Fruit fly (Drosophila melanogaster) whole organism, embryonic: ENCODE results near the gene Vm32E.

Experiments used
- Awh ChIP-seq: fragments of 200-800 bp; sonication (Bioruptor generic); IDR thresholded peaks from 2 replicates; pipeline ENCODE4, ENCODE4 v1.3.6; 2022; ENCODE audit warnings: missing biosample characterization, missing genetic modification characterization
- BtbVII ChIP-seq: fragments of 200-800 bp; sonication (Bioruptor generic); optimal IDR thresholded peaks from 3 replicates; lab custom pipeline; 2017; ENCODE audit warnings: missing biosample characterization, mild to moderate bottlenecking, missing genetic modification characterization
- CG11504 ChIP-seq: fragments of 200-800 bp; sonication (Bioruptor generic); optimal IDR thresholded peaks from 3 replicates; lab custom pipeline; 2019; ENCODE audit warnings: missing biosample characterization, mild to moderate bottlenecking, missing genetic modification characterization, moderate library complexity
- CG13424 ChIP-seq: fragments of 200-800 bp; sonication (Bioruptor generic); optimal IDR thresholded peaks from 2 replicates; lab custom pipeline; 2019; ENCODE audit warnings: missing biosample characterization, mild to moderate bottlenecking, missing genetic modification characterization, moderate library complexity
- CG13775 ChIP-seq: fragments of 200-800 bp; sonication (Bioruptor generic); optimal IDR thresholded peaks from 3 replicates; lab custom pipeline; 2017; ENCODE audit warnings: missing biosample characterization, mild to moderate bottlenecking, missing genetic modification characterization
- CG15601 ChIP-seq: fragments of 200-800 bp; sonication (Bioruptor generic); optimal IDR thresholded peaks from 3 replicates; lab custom pipeline; 2019; ENCODE audit warnings: missing biosample characterization, mild to moderate bottlenecking, missing genetic modification characterization, moderate library complexity
- CG16813 ChIP-seq: fragments of 200-800 bp; sonication (Bioruptor generic); IDR thresholded peaks from 3 replicates; pipeline ENCODE4 v1.3.6; 2022; ENCODE audit warnings: missing biosample characterization, missing genetic modification characterization; ENCODE audit not compliant: partially characterized antibody
- CG1832 ChIP-seq: fragments of 200-800 bp; sonication (Bioruptor generic); optimal IDR thresholded peaks from 2 replicates; lab custom pipeline; 2017; ENCODE audit warnings: missing biosample characterization, mild to moderate bottlenecking, missing genetic modification characterization, inconsistent platforms
- CG18476 ChIP-seq: fragments of 200-800 bp; sonication (Bioruptor generic); optimal IDR thresholded peaks from 2 replicates; lab custom pipeline; 2016; ENCODE audit warnings: missing biosample characterization, mild to moderate bottlenecking, missing genetic modification characterization
- CG2199 ChIP-seq: fragments of 200-800 bp; sonication (Bioruptor generic); IDR thresholded peaks from 3 replicates; pipeline ENCODE4 v1.3.6; 2022; ENCODE audit warnings: missing biosample characterization, missing genetic modification characterization
- CG31441 ChIP-seq: fragments of 200-800 bp; sonication (Bioruptor generic); IDR thresholded peaks from 2 replicates; pipeline ENCODE4 v1.3.6; 2022; ENCODE audit warnings: missing biosample characterization, missing genetic modification characterization
- CG32532 ChIP-seq: fragments of 200-800 bp; sonication (Bioruptor generic); IDR thresholded peaks from 2 replicates; pipeline ENCODE4 v1.3.6; 2022; ENCODE audit warnings: missing biosample characterization, missing genetic modification characterization
- CG32767 ChIP-seq: fragments of 200-800 bp; sonication (Bioruptor generic); IDR thresholded peaks from 2 replicates; pipeline ENCODE4 v1.3.6; 2022; ENCODE audit warnings: missing biosample characterization, missing genetic modification characterization
- CG3281 ChIP-seq: fragments of 200-800 bp; sonication (Bioruptor generic); optimal IDR thresholded peaks from 3 replicates; lab custom pipeline; 2017; ENCODE audit warnings: missing biosample characterization, mild to moderate bottlenecking, missing genetic modification characterization
- CG4707 ChIP-seq: fragments of 200-800 bp; sonication (Bioruptor generic); optimal IDR thresholded peaks from 2 replicates; lab custom pipeline; 2018; ENCODE audit warnings: missing biosample characterization, mild to moderate bottlenecking, missing genetic modification characterization, moderate library complexity
- CG4854 ChIP-seq: fragments of 200-800 bp; sonication (Bioruptor generic); optimal IDR thresholded peaks from 2 replicates; lab custom pipeline; 2016; ENCODE audit warnings: missing biosample characterization, missing genetic modification characterization, inconsistent platforms
- CG7745 ChIP-seq: fragments of 200-800 bp; sonication (Bioruptor generic); optimal IDR thresholded peaks from 2 replicates; lab custom pipeline; 2018; ENCODE audit warnings: missing biosample characterization, mild to moderate bottlenecking, missing genetic modification characterization, moderate library complexity
- CG8281 ChIP-seq: fragments of 200-800 bp; sonication (Bioruptor generic); optimal IDR thresholded peaks from 2 replicates; lab custom pipeline; 2018; ENCODE audit warnings: missing biosample characterization, mild to moderate bottlenecking, missing genetic modification characterization, moderate library complexity
- CG9437 ChIP-seq: fragments of 200-800 bp; sonication (Bioruptor generic); optimal IDR thresholded peaks from 2 replicates; lab custom pipeline; 2018; ENCODE audit warnings: missing biosample characterization, mild to moderate bottlenecking, missing genetic modification characterization
- Chrac-16 ChIP-seq: fragments of 200-800 bp; sonication (Bioruptor generic); optimal IDR thresholded peaks from 3 replicates; lab custom pipeline; 2016; ENCODE audit warnings: missing biosample characterization, missing genetic modification characterization
- CkIIα-i1 ChIP-seq: fragments of 200-800 bp; sonication (Bioruptor generic); IDR thresholded peaks from 2 replicates; pipeline ENCODE4 v1.3.6; 2022; ENCODE audit warnings: missing biosample characterization, missing genetic modification characterization
- CoRest ChIP-seq: fragments of 200-800 bp; sonication (Bioruptor generic); optimal IDR thresholded peaks from 3 replicates; lab custom pipeline; 2018; ENCODE audit warnings: missing biosample characterization, mild to moderate bottlenecking, missing genetic modification characterization, moderate library complexity
- E2f1 ChIP-seq: fragments of 200-800 bp; sonication (Bioruptor generic); IDR thresholded peaks from 2 replicates; pipeline ENCODE4 v1.3.6; 2022; ENCODE audit warnings: missing biosample characterization, missing genetic modification characterization
- Hr78 ChIP-seq, 2 experiments: fragments of 200-800 bp in 1 of 2; fragments of >200 bp in 1 of 2; sonication (Bioruptor generic) in 1 of 2; optimal IDR thresholded peaks; 2 replicates each; lab custom pipeline; 2017 to 2019; ENCODE audit warnings: missing biosample characterization in 2 of 2, missing genetic modification characterization in 2 of 2, mild to moderate bottlenecking in 1 of 2, moderate library complexity in 1 of 2
- Jarid2 ChIP-seq: fragments of 200-800 bp; sonication (Bioruptor generic); optimal IDR thresholded peaks from 3 replicates; lab custom pipeline; 2017; ENCODE audit warnings: mild to moderate bottlenecking, missing biosample characterization, missing genetic modification reagents, missing genetic modification characterization
- Kr ChIP-seq: fragments of 200-800 bp; sonication (Bioruptor generic); optimal IDR thresholded peaks from 2 replicates; lab custom pipeline; 2017; ENCODE audit warnings: missing biosample characterization, mild to moderate bottlenecking, missing genetic modification characterization
- Mrtf ChIP-seq: fragments of 200-800 bp; sonication (Bioruptor generic); IDR thresholded peaks from 3 replicates; pipeline ENCODE4 v1.3.6; 2022; ENCODE audit warnings: missing biosample characterization, missing genetic modification characterization
- NC2β ChIP-seq: fragments of 200-800 bp; sonication (Bioruptor generic); optimal IDR thresholded peaks from 2 replicates; lab custom pipeline; 2016; ENCODE audit warnings: missing biosample characterization, missing genetic modification characterization
- Side ChIP-seq: fragments of 200-800 bp; sonication (Bioruptor generic); optimal IDR thresholded peaks from 2 replicates; lab custom pipeline; 2016; ENCODE audit warnings: missing biosample characterization, missing genetic modification characterization
- Sin3A ChIP-seq: fragments of >200 bp; optimal IDR thresholded peaks from 2 replicates; lab custom pipeline; 2018
- bbx ChIP-seq: fragments of 200-800 bp; sonication (Bioruptor generic); IDR thresholded peaks from 2 replicates; pipeline ENCODE4 v1.3.6; 2022; ENCODE audit warnings: missing biosample characterization, missing genetic modification characterization; ENCODE audit not compliant: partially characterized antibody
- bowl ChIP-seq: fragments of 200-800 bp; sonication (Bioruptor generic); IDR thresholded peaks from 2 replicates; pipeline ENCODE4 v1.3.6; 2022; ENCODE audit warnings: missing biosample characterization, missing genetic modification characterization
- chif ChIP-seq, 2 experiments: fragments of 200-800 bp; sonication (Bioruptor generic); optimal IDR thresholded peaks; 3 replicates each; lab custom pipeline; 2016; ENCODE audit warnings: missing biosample characterization in 2 of 2, missing genetic modification characterization in 2 of 2
- chinmo ChIP-seq: fragments of 200-800 bp; sonication (Bioruptor generic); IDR thresholded peaks from 4 replicates; pipeline ENCODE4 v1.3.6; 2022; ENCODE audit warnings: missing biosample characterization, missing genetic modification characterization; ENCODE audit not compliant: partially characterized antibody
- chm ChIP-seq: fragments of 200-800 bp; sonication (Bioruptor generic); IDR thresholded peaks from 2 replicates; pipeline ENCODE4 v1.3.6; 2022; ENCODE audit warnings: missing biosample characterization, missing genetic modification characterization
- ci ChIP-seq: fragments of 200-800 bp; sonication (Bioruptor generic); IDR thresholded peaks from 3 replicates; pipeline ENCODE4 v1.3.6; 2022; ENCODE audit warnings: missing biosample characterization, missing genetic modification characterization
- dm ChIP-seq: fragments of 200-800 bp; sonication (Bioruptor generic); optimal IDR thresholded peaks from 3 replicates; lab custom pipeline; 2016; ENCODE audit warnings: missing biosample characterization, missing genetic modification characterization
- dmrt99B ChIP-seq: fragments of 200-800 bp; sonication (Bioruptor generic); optimal IDR thresholded peaks from 2 replicates; lab custom pipeline; 2018; ENCODE audit warnings: missing biosample characterization, mild to moderate bottlenecking, missing genetic modification characterization, moderate library complexity
- esg ChIP-seq: fragments of 200-800 bp; sonication (Bioruptor generic); conservative IDR thresholded peaks from 2 replicates; pipeline ENCODE4 v1.3.6; 2022; ENCODE audit warnings: missing biosample characterization, missing genetic modification characterization
- fd3F ChIP-seq: fragments of 200-800 bp; sonication (Bioruptor generic); optimal IDR thresholded peaks from 2 replicates; lab custom pipeline; 2018; ENCODE audit warnings: missing biosample characterization, mild to moderate bottlenecking, missing genetic modification characterization, moderate library complexity
- gem ChIP-seq: fragments of 200-800 bp; sonication (Bioruptor generic); optimal IDR thresholded peaks from 2 replicates; lab custom pipeline; 2019; ENCODE audit warnings: missing biosample characterization, mild to moderate bottlenecking, missing genetic modification characterization, moderate library complexity
- gt ChIP-seq: fragments of 200-800 bp; sonication (Bioruptor generic); IDR thresholded peaks from 2 replicates; pipeline ENCODE4 v1.3.6; 2022; ENCODE audit warnings: missing biosample characterization, missing genetic modification characterization
- luna ChIP-seq: fragments of 200-800 bp; sonication (Bioruptor generic); optimal IDR thresholded peaks from 2 replicates; lab custom pipeline; 2016; ENCODE audit warnings: missing biosample characterization, missing genetic modification characterization
- prd ChIP-seq, 3 experiments: fragments of >200 bp in 2 of 3; fragments of 200-800 bp in 1 of 3; sonication (Bioruptor generic) in 1 of 3; optimal IDR thresholded peaks in 2 of 3; IDR thresholded peaks in 1 of 3; 2 replicates in 2 of 3; 3 replicates in 1 of 3; pipeline versions ENCODE4 v1.3.6 to Lab custom; 2017 to 2022; ENCODE audit warnings: missing biosample characterization in 1 of 3, missing genetic modification characterization in 1 of 3
- pum ChIP-seq: fragments of 200-800 bp; sonication (Bioruptor generic); optimal IDR thresholded peaks from 2 replicates; lab custom pipeline; 2016; ENCODE audit warnings: missing biosample characterization, missing genetic modification characterization
- pzg ChIP-seq: fragments of 200-800 bp; sonication (Bioruptor generic); optimal IDR thresholded peaks from 3 replicates; lab custom pipeline; 2018; ENCODE audit warnings: missing biosample characterization, mild to moderate bottlenecking, missing genetic modification characterization, moderate library complexity
- slp2 ChIP-seq: fragments of 200-800 bp; sonication (Bioruptor generic); optimal IDR thresholded peaks from 2 replicates; lab custom pipeline; 2016; ENCODE audit warnings: missing biosample characterization, missing genetic modification characterization
- zfh1 ChIP-seq: fragments of 200-800 bp; sonication (Bioruptor generic); IDR thresholded peaks from 3 replicates; pipeline ENCODE4 v1.3.6; 2022; ENCODE audit warnings: missing biosample characterization, missing genetic modification characterization

The Vm32E gene

dm6 chr2L:11208563-11209344 is 37.3 kb upstream of the Vm32E start (continued):
- peak; percentile 69; the same call in 1 of the 2 replicates for TF ChIP-seq chm (GFP tag; lab: Robert Waterston, UW)
- TF ChIP-seq gt (GFP tag; lab: Robert Waterston, UW): no peak; the same call in 1 of the 2 replicates
- no peak for TF ChIP-seq Jarid2 (GFP tag; lab: Kevin White, UChicago)
- TF ChIP-seq pzg (GFP tag; lab: Kevin White, UChicago): no peak
- 0 out of 2 replicates have a peak, but pooled peaks have one; percentile 33 for TF ChIP-seq E2f1 (GFP tag; lab: Robert Waterston, UW)
- TF ChIP-seq CG4854 (GFP tag; lab: Kevin White, UChicago): no peak
- peak; percentile 80 for TF ChIP-seq CoRest (tag; lab: Kevin White, UChicago)
- no peak for TF ChIP-seq CG3281 (GFP tag; lab: Kevin White, UChicago)
- TF ChIP-seq CG4707 (GFP tag; lab: Kevin White, UChicago): no peak
- TF ChIP-seq slp2 (GFP tag; lab: Kevin White, UChicago): no peak
- no peak for TF ChIP-seq Kr
- TF ChIP-seq dmrt99B (tag; lab: Kevin White, UChicago): peak; percentile 75
- TF ChIP-seq dm (GFP tag; lab: Kevin White, UChicago): peak; percentile 10
- TF ChIP-seq CG7745 (tag; lab: Kevin White, UChicago): peak; percentile 58
- TF ChIP-seq esg (GFP tag; lab: Robert Waterston, UW): peak; percentile 55
- no peak for TF ChIP-seq bbx (GFP tag; lab: Robert Waterston, UW)
- no peak for TF ChIP-seq CG1832 (GFP tag; lab: Kevin White, UChicago)
- no peak for TF ChIP-seq BtbVII (GFP tag; lab: Kevin White, UChicago)
- peak; percentile 72 for TF ChIP-seq zfh1 (GFP tag; lab: Robert Waterston, UW)
- no peak for TF ChIP-seq luna (GFP tag; lab: Kevin White, UChicago)
- peak; percentile 79 for TF ChIP-seq CG13424 (tag; lab: Kevin White, UChicago)
- no peak for TF ChIP-seq prd (optimal IDR thresholded peaks at IDR 0.05; lab: Kevin White, UChicago)
- TF ChIP-seq prd (GFP tag; IDR thresholded peaks at IDR 0.05; lab: Robert Waterston, UW): peak; percentile 60; the same call in 2 of the 3 replicates
- TF ChIP-seq NC2β: peak; percentile 57
- peak; percentile 88 for TF ChIP-seq gem (tag; lab: Kevin White, UChicago)
- peak; percentile 91 for TF ChIP-seq CG15601 (tag; lab: Kevin White, UChicago)
- TF ChIP-seq CG11504 (tag; lab: Kevin White, UChicago): peak; percentile 68
- TF ChIP-seq CkIIα-i1: no peak
- peak; percentile 76 for TF ChIP-seq Awh (GFP tag; lab: Robert Waterston, UW)
- peak in 1 of 2 experiments; percentile 32 for TF ChIP-seq Hr78 (GFP tag; optimal IDR thresholded peaks at IDR 0.05; lab: Kevin White, UChicago)
- peak; percentile 60 for TF ChIP-seq Chrac-16 (GFP tag; lab: Kevin White, UChicago)
- peak; percentile 34 to 72 for TF ChIP-seq chif (GFP tag; optimal IDR thresholded peaks at IDR 0.05; lab: Kevin White, UChicago)
- TF ChIP-seq CG32767 (GFP tag; lab: Robert Waterston, UW): peak; percentile 75; the same call in 1 of the 2 replicates
- TF ChIP-seq CG18476 (GFP tag; lab: Kevin White, UChicago): no peak
- TF ChIP-seq Mrtf: no peak; the same call in 2 of the 3 replicates
- no peak for TF ChIP-seq chinmo
- peak; percentile 74; the same call in 2 of the 3 replicates for TF ChIP-seq ci (GFP tag; lab: Robert Waterston, UW)
- TF ChIP-seq CG2199 (GFP tag; lab: Robert Waterston, UW): no peak
- TF ChIP-seq CG8281 (tag; lab: Kevin White, UChicago): no peak
- TF ChIP-seq fd3F (GFP tag; lab: Kevin White, UChicago): no peak
- peak; percentile 8 for TF ChIP-seq pum
- no peak for TF ChIP-seq bowl (GFP tag; lab: Robert Waterston, UW)
- TF ChIP-seq Side (GFP tag; lab: Kevin White, UChicago): no peak
- TF ChIP-seq CG32532: no peak
- TF ChIP-seq CG16813 (GFP tag; lab: Robert Waterston, UW): no peak
- peak; percentile 66 for TF ChIP-seq CG31441
- TF ChIP-seq CG13775: peak; percentile 54
- peak; percentile 57 for TF ChIP-seq CG9437 (GFP tag; lab: Kevin White, UChicago)
- TF ChIP-seq Sin3A (lab: Kevin White, UChicago): no peak
